Worm (Caenorhabditis elegans): ENCODE data around the gene T22B2.1.

DNA sequence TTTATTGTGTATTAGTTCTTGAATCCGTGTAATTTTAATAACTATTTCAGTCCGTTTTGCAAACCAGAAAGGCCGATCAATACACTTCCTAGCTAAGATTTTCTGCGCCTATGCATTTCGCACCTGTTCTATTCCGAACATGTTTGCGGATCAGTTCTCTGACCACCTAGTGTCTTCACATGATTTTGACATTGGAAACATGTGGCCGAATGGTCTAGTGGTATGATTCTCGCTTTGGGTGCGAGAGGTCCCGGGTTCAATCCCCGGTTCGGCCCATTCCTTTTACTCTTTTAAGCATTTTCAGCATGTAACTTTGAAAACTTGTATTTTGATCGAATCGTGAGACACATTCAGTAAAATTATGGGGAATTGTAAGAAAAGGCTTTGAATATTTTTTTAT, 43.5 kb downstream of the T22B2.1 start:
- TF ChIP-seq unc-39 (tag; optimal IDR thresholded peaks at IDR 0.05) (no peak), nhr-12 (tag; optimal IDR thresholded peaks at IDR 0.05) (no peak), R02D3.7 (tag; optimal IDR thresholded peaks at IDR 0.05) (no peak), nhr-237 (tag; optimal IDR thresholded peaks at IDR 0.05) (no peak), ztf-11 (tag; optimal IDR thresholded peaks at IDR 0.05) (no peak), mdl-1 (tag; optimal IDR thresholded peaks at IDR 0.05) (no peak), nhr-23 (tag; optimal IDR thresholded peaks at IDR 0.05) (no peak), ztf-1 (GFP tag; conservative IDR thresholded peaks at IDR 0.05) (no peak), nhr-10 (tag; optimal IDR thresholded peaks at IDR 0.05) (no peak)
